Worm (Caenorhabditis elegans) whole organism, L4 larva: ENCODE results near the gene lgc-40.

Experiments used
- D1046.2 ChIP-seq: fragments of 200-800 bp; sonication (Bioruptor generic); IDR thresholded peaks from 2 replicates; pipeline ENCODE4 v1.3.6; 2022; ENCODE audit warnings: missing genetic modification characterization, missing compliant biosample characterization
- F10B5.3 ChIP-seq: sonication (generic microtip); optimal IDR thresholded peaks from 2 replicates; lab custom pipeline; 2016; ENCODE audit warnings: mild to moderate bottlenecking, missing genetic modification characterization, missing compliant biosample characterization
- T20F7.1 ChIP-seq: fragments of 200-800 bp; sonication (Bioruptor generic); optimal IDR thresholded peaks from 2 replicates; lab custom pipeline; 2018; ENCODE audit warnings: mild to moderate bottlenecking, missing genetic modification characterization, missing compliant biosample characterization
- Y105C5A.15 ChIP-seq: fragments of 200-800 bp; sonication (Bioruptor generic); IDR thresholded peaks from 2 replicates; pipeline ENCODE4 v1.3.6; 2022; ENCODE audit warnings: missing genetic modification characterization, missing compliant biosample characterization
- Y5F2A.4 ChIP-seq: fragments of 200-800 bp; sonication (Bioruptor generic); optimal IDR thresholded peaks from 2 replicates; lab custom pipeline; 2018; ENCODE audit warnings: mild to moderate bottlenecking, missing genetic modification characterization, missing compliant biosample characterization
- ceh-20 ChIP-seq: fragments of 200-800 bp; sonication (Bioruptor generic); IDR thresholded peaks from 2 replicates; pipeline ENCODE4 v1.3.6; 2022; ENCODE audit warnings: missing genetic modification reagents, missing genetic modification characterization, missing compliant biosample characterization
- ceh-28 ChIP-seq: fragments of 150-350 bp; optimal IDR thresholded peaks from 2 replicates; lab custom pipeline; 2014; ENCODE audit warnings: missing biosample characterization, missing genetic modification reagents, missing genetic modification characterization
- ceh-62 ChIP-seq: sonication (generic microtip); optimal IDR thresholded peaks from 2 replicates; lab custom pipeline; 2017; ENCODE audit warnings: missing biosample characterization, missing genetic modification characterization
- ceh-82 ChIP-seq: sonication (generic microtip); optimal IDR thresholded peaks from 2 replicates; lab custom pipeline; 2017; ENCODE audit warnings: missing biosample characterization, missing genetic modification characterization
- ctbp-1 ChIP-seq: fragments of 200-800 bp; sonication (Bioruptor generic); IDR thresholded peaks from 2 replicates; pipeline ENCODE4 v1.3.6; 2022; ENCODE audit warnings: missing genetic modification reagents, missing genetic modification characterization, missing compliant biosample characterization
- daf-16 ChIP-seq, 3 experiments: sonication (generic microtip); optimal IDR thresholded peaks; 2 replicates each; lab custom pipeline; 2016 to 2017; ENCODE audit warnings: missing genetic modification characterization in 3 of 3, missing genetic modification reagents in 3 of 3, mild to moderate bottlenecking in 2 of 3, missing compliant biosample characterization in 2 of 3, missing biosample characterization in 1 of 3, moderate library complexity in 1 of 3
- dmd-6 ChIP-seq: fragments of 200-800 bp; sonication (Bioruptor generic); IDR thresholded peaks from 2 replicates; pipeline ENCODE4 v1.3.6; 2022; ENCODE audit warnings: missing genetic modification reagents, missing genetic modification characterization, missing compliant biosample characterization
- dmd-8 ChIP-seq: fragments of 200-800 bp; sonication (Bioruptor generic); IDR thresholded peaks from 2 replicates; pipeline ENCODE4 v1.3.6; 2022; ENCODE audit warnings: missing genetic modification characterization, missing compliant biosample characterization
- duxl-1 ChIP-seq: sonication (generic microtip); optimal IDR thresholded peaks from 2 replicates; lab custom pipeline; 2016; ENCODE audit warnings: mild to moderate bottlenecking, missing genetic modification characterization, moderate library complexity, missing compliant biosample characterization; ENCODE audit not compliant: poor library complexity
- dve-1 ChIP-seq: sonication (generic microtip); optimal IDR thresholded peaks from 2 replicates; lab custom pipeline; 2017; ENCODE audit warnings: antibody characterized with exemption, mild to moderate bottlenecking, missing genetic modification characterization, missing compliant biosample characterization; ENCODE audit not compliant: insufficient read depth
- egl-27 ChIP-seq: sonication (generic microtip); optimal IDR thresholded peaks from 3 replicates; lab custom pipeline; 2017; ENCODE audit warnings: missing biosample characterization, missing genetic modification reagents, missing genetic modification characterization
- hlh-11 ChIP-seq: fragments of 200-800 bp; sonication (Bioruptor generic); optimal IDR thresholded peaks from 2 replicates; lab custom pipeline; 2018; ENCODE audit warnings: mild to moderate bottlenecking, missing genetic modification characterization, missing compliant biosample characterization
- hlh-30 ChIP-seq: sonication (generic microtip); optimal IDR thresholded peaks from 2 replicates; lab custom pipeline; 2017; ENCODE audit warnings: antibody characterized with exemption, mild to moderate bottlenecking, missing genetic modification characterization, missing compliant biosample characterization; ENCODE audit not compliant: insufficient read depth
- hmg-1.1 ChIP-seq: fragments of 200-800 bp; sonication (Bioruptor generic); IDR thresholded peaks from 2 replicates; pipeline ENCODE4 v1.3.6; 2022; ENCODE audit warnings: missing genetic modification reagents, missing genetic modification characterization, missing compliant biosample characterization
- lim-7 ChIP-seq: fragments of 200-800 bp; sonication (Bioruptor generic); IDR thresholded peaks from 2 replicates; pipeline ENCODE4 v1.3.6; 2022; ENCODE audit warnings: missing genetic modification characterization, missing compliant biosample characterization
- lin-15B ChIP-seq: fragments of 150-350 bp; sonication (generic microtip); optimal IDR thresholded peaks from 3 replicates; lab custom pipeline; 2014; ENCODE audit warnings: missing biosample characterization, missing genetic modification characterization
- mdl-1 ChIP-seq, 2 experiments: fragments of 150-350 bp in 1 of 2; sonication (generic microtip) in 1 of 2; optimal IDR thresholded peaks; 2 replicates each; lab custom pipeline; 2014 to 2017; ENCODE audit warnings: missing biosample characterization in 2 of 2, missing genetic modification characterization in 2 of 2
- mep-1 ChIP-seq: fragments of 150-350 bp; sonication (generic microtip); optimal IDR thresholded peaks from 3 replicates; lab custom pipeline; 2014; ENCODE audit warnings: missing biosample characterization, missing genetic modification characterization
- mes-2 ChIP-seq: sonication (generic microtip); optimal IDR thresholded peaks from 2 replicates; lab custom pipeline; 2016; ENCODE audit warnings: missing genotype, mild to moderate bottlenecking, missing genetic modification characterization, missing compliant biosample characterization; ENCODE audit not compliant: poor library complexity, severe bottlenecking
- mxl-3 ChIP-seq: fragments of 200-800 bp; sonication (Bioruptor generic); optimal IDR thresholded peaks from 2 replicates; lab custom pipeline; 2018; ENCODE audit warnings: mild to moderate bottlenecking, missing genetic modification characterization, missing compliant biosample characterization
- nhr-11 ChIP-seq: fragments of 150-350 bp; optimal IDR thresholded peaks from 2 replicates; lab custom pipeline; 2014; ENCODE audit warnings: missing biosample characterization, missing genetic modification characterization
- nhr-28 ChIP-seq: fragments of 150-350 bp; optimal IDR thresholded peaks from 2 replicates; lab custom pipeline; 2014; ENCODE audit warnings: missing biosample characterization, missing genetic modification characterization
- nhr-41 ChIP-seq: fragments of 200-800 bp; sonication (Bioruptor generic); IDR thresholded peaks from 2 replicates; pipeline ENCODE4 v1.3.6; 2022; ENCODE audit warnings: missing genetic modification reagents, missing genetic modification characterization, missing compliant biosample characterization
- nhr-42 ChIP-seq: fragments of 200-800 bp; sonication (Bioruptor generic); IDR thresholded peaks from 2 replicates; pipeline ENCODE4 v1.3.6; 2022; ENCODE audit warnings: missing genetic modification characterization, missing compliant biosample characterization
- nhr-48 ChIP-seq: sonication (generic microtip); optimal IDR thresholded peaks from 2 replicates; lab custom pipeline; 2016; ENCODE audit warnings: mild to moderate bottlenecking, missing genetic modification characterization, missing compliant biosample characterization
- php-3 ChIP-seq: fragments of 200-800 bp; sonication (Bioruptor generic); IDR thresholded peaks from 2 replicates; pipeline ENCODE4 v1.3.6; 2022; ENCODE audit warnings: missing genetic modification reagents, missing genetic modification characterization, missing compliant biosample characterization
- rbr-2 ChIP-seq: sonication (generic microtip); optimal IDR thresholded peaks from 2 replicates; lab custom pipeline; 2016; ENCODE audit warnings: missing genotype, missing genetic modification characterization, missing compliant biosample characterization
- saeg-2 ChIP-seq: fragments of 200-800 bp; sonication (Bioruptor generic); IDR thresholded peaks from 2 replicates; pipeline ENCODE4 v1.3.6; 2022; ENCODE audit warnings: missing genetic modification reagents, missing genetic modification characterization, missing compliant biosample characterization
- spr-1 ChIP-seq: sonication (generic microtip); optimal IDR thresholded peaks from 2 replicates; lab custom pipeline; 2016; ENCODE audit warnings: mild to moderate bottlenecking, missing genetic modification characterization, missing compliant biosample characterization
- unc-39 ChIP-seq: sonication (generic microtip); optimal IDR thresholded peaks from 2 replicates; lab custom pipeline; 2017; ENCODE audit warnings: missing biosample characterization, missing genetic modification characterization
- unc-62 ChIP-seq, 3 experiments: fragments of 150-350 bp in 1 of 3; sonication (generic microtip); optimal IDR thresholded peaks in 2 of 3; peaks in 1 of 3; 1 replicate in 1 of 3; 2 replicates in 2 of 3; lab custom pipeline; 2014 to 2017; ENCODE audit warnings: missing biosample characterization in 3 of 3, missing genetic modification characterization in 3 of 3, missing genetic modification reagents in 3 of 3, missing genotype in 1 of 3
- zag-1 ChIP-seq: fragments of 150-350 bp; optimal IDR thresholded peaks from 2 replicates; lab custom pipeline; 2014; ENCODE audit warnings: missing biosample characterization, missing genetic modification characterization
- zip-2 ChIP-seq: fragments of 150-350 bp; optimal IDR thresholded peaks from 2 replicates; lab custom pipeline; 2014; ENCODE audit warnings: missing biosample characterization, missing genetic modification characterization
- ztf-7 ChIP-seq: fragments of 150-350 bp; optimal IDR thresholded peaks from 2 replicates; lab custom pipeline; 2014; ENCODE audit warnings: missing biosample characterization, missing genetic modification characterization

lgc-40 gene

ce11 chrX:2401883-2402282 lies 42.0 kb downstream of the lgc-40 start, which contains the start of gene dhhc-9:
TSS of gene dhhc-9 (minus strand) at chrX:2402036.
- TF ChIP-seq lim-7, result no peak
- TF ChIP-seq nhr-28, result peak; percentile 56
- TF ChIP-seq mdl-1 (tag; optimal IDR thresholded peaks at IDR 0.05; lab: Kevin White, UChicago), result peak in 1 of 2 experiments; percentile 11
- peak; percentile 47 for TF ChIP-seq F10B5.3 (tag; lab: Kevin White, UChicago)
- TF ChIP-seq dmd-6 (GFP tag; lab: Robert Waterston, UW), result peak; percentile 40
- peak; percentile 7 for TF ChIP-seq nhr-11 (tag; lab: Kevin White, UChicago)
- TF ChIP-seq php-3 (GFP tag; lab: Robert Waterston, UW), result 0 out of 2 replicates have a peak, but pooled peaks have one; percentile 7
- peak; percentile 50 for TF ChIP-seq dve-1 (tag; lab: Kevin White, UChicago)
- peak; percentile 58; the same call in 1 of the 2 replicates for TF ChIP-seq nhr-41 (GFP tag; lab: Robert Waterston, UW)
- no peak for TF ChIP-seq ceh-62
- TF ChIP-seq rbr-2 (tag; lab: Kevin White, UChicago), result peak; percentile 59
- TF ChIP-seq zip-2 (tag; lab: Kevin White, UChicago), result peak; percentile 4
- no peak for TF ChIP-seq daf-16 (GFP tag; optimal IDR thresholded peaks at IDR 0.05; lab: Kevin White, UChicago)
- TF ChIP-seq daf-16 (tag; optimal IDR thresholded peaks at IDR 0.05; lab: Kevin White, UChicago), result no peak
- peak; percentile 75 for TF ChIP-seq mes-2 (tag; lab: Kevin White, UChicago)
- peak; percentile 16 for TF ChIP-seq ztf-7 (tag; lab: Kevin White, UChicago)
- peak; percentile 74 for TF ChIP-seq mxl-3
- no peak for TF ChIP-seq ceh-20 (GFP tag; lab: Robert Waterston, UW)
- peak; percentile 93 for TF ChIP-seq hmg-1.1 (GFP tag; lab: Robert Waterston, UW)
- peak; percentile 68 for TF ChIP-seq hlh-30
- TF ChIP-seq hlh-11 (tag; lab: Kevin White, UChicago), result peak; percentile 76
- TF ChIP-seq dmd-8 (GFP tag; lab: Robert Waterston, UW), result no peak
- no peak for TF ChIP-seq mep-1 (tag; lab: Kevin White, UChicago)
- TF ChIP-seq nhr-48 (tag; lab: Kevin White, UChicago), result peak; percentile 19
- TF ChIP-seq saeg-2 (GFP tag; lab: Robert Waterston, UW), result no peak
- peak; percentile 54 for TF ChIP-seq duxl-1
- no peak for TF ChIP-seq egl-27
- TF ChIP-seq spr-1, result peak; percentile 17
- TF ChIP-seq D1046.2 (GFP tag; lab: Robert Waterston, UW), result no peak
- TF ChIP-seq unc-62 (GFP tag; optimal IDR thresholded peaks at IDR 0.05 in 1 of 2; lab: Kevin White, UChicago), result peak in 1 of 2 experiments; percentile 89
- no peak for TF ChIP-seq unc-62 (tag; optimal IDR thresholded peaks at IDR 0.05; lab: Kevin White, UChicago)
- TF ChIP-seq, all 104 proteins: peak for 20

ce11 chrX:2403724-2404123 lies 43.8 kb downstream of the lgc-40 start, which contains the start of gene C43H6.4:
TSS of gene C43H6.4 (plus strand) at chrX:2404024.
- TF ChIP-seq ctbp-1 (GFP tag; lab: Robert Waterston, UW), result no peak
- TF ChIP-seq Y5F2A.4 (GFP tag; lab: Kevin White, UChicago), result no peak
- TF ChIP-seq php-3 (GFP tag; lab: Robert Waterston, UW), result no peak
- no peak for TF ChIP-seq egl-27
- no peak for TF ChIP-seq nhr-42 (GFP tag; lab: Robert Waterston, UW)
- no peak for TF ChIP-seq lin-15B
- TF ChIP-seq F10B5.3 (tag; lab: Kevin White, UChicago), result no peak
- TF ChIP-seq D1046.2 (GFP tag; lab: Robert Waterston, UW), result no peak
- no peak for TF ChIP-seq nhr-28
- no peak for TF ChIP-seq T20F7.1 (GFP tag; lab: Kevin White, UChicago)
- no peak for TF ChIP-seq ceh-82
- no peak for TF ChIP-seq unc-39 (tag; lab: Kevin White, UChicago)
- TF ChIP-seq ceh-28 (tag; lab: Kevin White, UChicago), result no peak
- no peak for TF ChIP-seq zag-1 (tag; lab: Kevin White, UChicago)
- TF ChIP-seq Y105C5A.15, result no peak
- no peak for TF ChIP-seq mdl-1 (tag; optimal IDR thresholded peaks at IDR 0.05; lab: Kevin White, UChicago)
